Worm (Caenorhabditis elegans) whole organism, L1 larva: ENCODE results near the gene K08D10.13.
A peak's percentile ranks its signal among the peaks of the same experiment; 100 is the strongest.

Experiments used
- Y116A8C.19 ChIP-seq: sonication (generic microtip); optimal IDR thresholded peaks from 2 replicates; lab custom pipeline; 2016; ENCODE audit warnings: missing compliant biosample characterization, missing genetic modification characterization, borderline replicate concordance
- ama-1 ChIP-seq: fragments of 150-350 bp; optimal IDR thresholded peaks from 2 replicates; lab custom pipeline; 2014
- ceh-82 ChIP-seq, 3 experiments: fragments of 150-350 bp in 1 of 3; sonication (generic microtip) in 2 of 3; optimal IDR thresholded peaks; 2 replicates each; lab custom pipeline; 2014 to 2017; ENCODE audit warnings: missing biosample characterization in 3 of 3, missing genetic modification characterization in 3 of 3
- ceh-88 ChIP-seq: fragments of 200-800 bp; sonication (Bioruptor generic); IDR thresholded peaks from 2 replicates; pipeline ENCODE4 v1.3.6; 2022; ENCODE audit warnings: missing genetic modification characterization, missing compliant biosample characterization
- egl-27 ChIP-seq, 2 experiments: fragments of 150-350 bp in 1 of 2; sonication (generic microtip); optimal IDR thresholded peaks; 3 replicates each; lab custom pipeline; 2017 to 2018; ENCODE audit warnings: missing biosample characterization in 2 of 2, missing genetic modification characterization in 2 of 2, missing genetic modification reagents in 2 of 2
- elt-3 ChIP-seq, 6 experiments: fragments of 150-350 bp in 1 of 6; sonication (generic microtip); optimal IDR thresholded peaks; 2 replicates each; lab custom pipeline; 2017 to 2018; ENCODE audit warnings: missing biosample characterization in 6 of 6, missing genetic modification characterization in 6 of 6, inconsistent platforms in 1 of 6
- fkh-10 ChIP-seq: sonication (generic microtip); optimal IDR thresholded peaks from 2 replicates; lab custom pipeline; 2017; ENCODE audit warnings: missing biosample characterization, missing genetic modification reagents, missing genetic modification characterization
- hlh-4 ChIP-seq: sonication (generic microtip); optimal IDR thresholded peaks from 2 replicates; lab custom pipeline; 2016; ENCODE audit warnings: mild to moderate bottlenecking, missing genetic modification characterization, missing compliant biosample characterization
- lin-14 ChIP-seq: fragments of 200-800 bp; sonication (Bioruptor generic); optimal IDR thresholded peaks from 2 replicates; lab custom pipeline; 2018; ENCODE audit warnings: mild to moderate bottlenecking, missing genetic modification characterization, moderate library complexity, missing compliant biosample characterization
- lin-39 ChIP-seq: fragments of 150-350 bp; optimal IDR thresholded peaks from 2 replicates; lab custom pipeline; 2014; ENCODE audit warnings: missing biosample characterization, missing genetic modification reagents, missing genetic modification characterization
- lsy-2 ChIP-seq, 2 experiments: fragments of 150-350 bp; optimal IDR thresholded peaks; 2 replicates each; lab custom pipeline; 2014; ENCODE audit warnings: missing biosample characterization in 2 of 2, missing genetic modification characterization in 2 of 2
- snpc-4 ChIP-seq: fragments of 150-350 bp; optimal IDR thresholded peaks from 2 replicates; lab custom pipeline; 2014; ENCODE audit warnings: missing biosample characterization, missing genetic modification characterization
- sox-4 ChIP-seq: sonication (generic microtip); optimal IDR thresholded peaks from 2 replicates; lab custom pipeline; 2016; ENCODE audit warnings: missing genetic modification characterization, missing compliant biosample characterization
- unc-130 ChIP-seq: fragments of 150-350 bp; optimal IDR thresholded peaks from 2 replicates; lab custom pipeline; 2017; ENCODE audit warnings: missing biosample characterization, missing genetic modification characterization, inconsistent platforms

DNA sequence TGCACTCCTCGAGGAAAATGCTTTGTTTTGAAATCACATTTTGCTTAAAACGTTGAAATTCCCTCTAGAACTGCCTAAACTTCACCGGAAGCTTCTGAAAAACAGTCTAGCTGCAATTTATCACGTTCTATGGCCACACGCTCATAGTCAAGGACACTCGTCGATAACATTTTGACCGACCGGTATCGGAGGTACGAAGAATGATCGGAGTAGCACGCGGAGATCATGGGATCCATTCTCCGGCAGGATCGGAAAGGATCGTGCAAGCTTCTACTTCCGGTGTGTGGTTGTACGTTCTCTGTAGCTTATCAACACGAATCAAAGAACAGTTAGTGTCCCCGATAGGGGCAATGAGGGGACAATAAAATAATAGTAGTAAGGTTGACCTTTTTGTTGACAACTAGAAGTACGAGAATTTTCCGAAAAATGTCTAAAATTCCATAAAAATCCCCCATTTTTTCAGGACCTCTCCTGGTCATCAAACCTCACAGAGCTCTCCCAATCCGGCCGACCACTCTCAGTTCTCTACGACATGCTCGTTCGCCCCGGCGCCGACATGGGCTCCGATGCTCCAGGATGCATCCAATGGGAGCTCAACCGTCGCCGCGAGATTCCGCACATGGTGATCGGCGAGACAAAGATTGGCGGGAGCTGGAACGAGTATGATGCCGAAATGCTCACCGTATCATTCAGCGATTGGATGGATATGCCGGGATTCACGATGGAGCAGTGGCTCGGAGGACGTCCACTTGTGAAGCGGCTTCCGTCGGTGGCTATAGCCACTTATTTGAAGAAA lies 44.9 kb upstream of the K08D10.13 start:
- TF ChIP-seq lin-39 (tag; lab: Kevin White, UChicago) = no peak
- no peak for TF ChIP-seq sox-4 (tag; lab: Kevin White, UChicago)
- TF ChIP-seq ama-1 = no peak
- no peak for TF ChIP-seq ceh-82 (tag; optimal IDR thresholded peaks at IDR 0.05; lab: Kevin White, UChicago)
- peak; percentile 76 for TF ChIP-seq unc-130 (tag; lab: Kevin White, UChicago)
- no peak for TF ChIP-seq Y116A8C.19 (tag; lab: Kevin White, UChicago)
- TF ChIP-seq ceh-88 (GFP tag; lab: Robert Waterston, UW) = no peak
- no peak for TF ChIP-seq snpc-4 (tag; lab: Kevin White, UChicago)
- peak in 2 of 6 experiments; percentile 46 to 96 for TF ChIP-seq elt-3 (tag; optimal IDR thresholded peaks at IDR 0.05; lab: Kevin White, UChicago)
- no peak for TF ChIP-seq lin-14
- no peak for TF ChIP-seq fkh-10 (GFP tag; lab: Kevin White, UChicago)
- TF ChIP-seq hlh-4 = no peak
- TF ChIP-seq lsy-2 (tag; optimal IDR thresholded peaks at IDR 0.05; lab: Kevin White, UChicago) = peak; percentile 14 to 44
- TF ChIP-seq egl-27 (tag; optimal IDR thresholded peaks at IDR 0.05; lab: Kevin White, UChicago) = no peak
